Fruit fly (Drosophila melanogaster) whole organism, wandering third instar larva: Measurements from ENCODE around the gene Vha55.

ENCODE experiments used
- Abd-B ChIP-seq: fragments of >200 bp; optimal IDR thresholded peaks from 2 replicates; lab custom pipeline; 2017; ENCODE audit warnings: missing biosample characterization, missing genetic modification characterization
- CG32264 ChIP-seq: fragments of 200-800 bp; sonication (Bioruptor generic); optimal IDR thresholded peaks from 2 replicates; lab custom pipeline; 2016; ENCODE audit warnings: missing biosample characterization, missing genetic modification characterization
- CG9705 ChIP-seq: fragments of 200-800 bp; sonication (Bioruptor generic); optimal IDR thresholded peaks from 2 replicates; lab custom pipeline; 2018; ENCODE audit warnings: missing biosample characterization, mild to moderate bottlenecking, missing genetic modification characterization
- CrebA ChIP-seq: fragments of 200-800 bp; sonication (Bioruptor generic); optimal IDR thresholded peaks from 2 replicates; lab custom pipeline; 2016; ENCODE audit warnings: missing biosample characterization, mild to moderate bottlenecking, missing genetic modification characterization, borderline replicate concordance
- GATAd ChIP-seq: sonication (Bioruptor generic); optimal IDR thresholded peaks from 2 replicates; lab custom pipeline; 2016; ENCODE audit warnings: missing biosample characterization, missing genetic modification characterization
- Hnf4 ChIP-seq: fragments of 200-800 bp; sonication (Bioruptor generic); optimal IDR thresholded peaks from 2 replicates; lab custom pipeline; 2016; ENCODE audit warnings: missing biosample characterization, mild to moderate bottlenecking, missing genetic modification characterization
- Hr78 ChIP-seq: fragments of >200 bp; optimal IDR thresholded peaks from 2 replicates; lab custom pipeline; 2017; ENCODE audit warnings: missing biosample characterization, missing genetic modification characterization
- Hr83 ChIP-seq: fragments of 200-300 bp; sonication (Bioruptor generic); optimal IDR thresholded peaks from 2 replicates; lab custom pipeline; 2016; ENCODE audit warnings: missing biosample characterization, mild to moderate bottlenecking, missing genetic modification characterization, moderate library complexity; ENCODE audit not compliant: poor library complexity, severe bottlenecking
- Jra ChIP-seq: sonication (Bioruptor generic); optimal IDR thresholded peaks from 2 replicates; lab custom pipeline; 2016; ENCODE audit warnings: missing biosample characterization, missing genetic modification characterization
- N ChIP-seq: fragments of >200 bp; optimal IDR thresholded peaks from 2 replicates; lab custom pipeline; 2018; ENCODE audit warnings: missing biosample characterization, missing external identifiers, missing genetic modification characterization
- OdsH ChIP-seq: fragments of 200-800 bp; sonication (Bioruptor generic); optimal IDR thresholded peaks from 2 replicates; lab custom pipeline; 2016; ENCODE audit warnings: missing biosample characterization, mild to moderate bottlenecking, missing genetic modification characterization
- Rel ChIP-seq, 2 experiments: fragments of 200-800 bp; sonication (Bioruptor generic) in 1 of 2; optimal IDR thresholded peaks; 2 replicates in 1 of 2; 3 replicates in 1 of 2; lab custom pipeline; 2016 to 2019; ENCODE audit warnings: mild to moderate bottlenecking in 2 of 2, missing biosample characterization in 2 of 2, missing genetic modification characterization in 2 of 2, moderate library complexity in 1 of 2
- Sp1 ChIP-seq: fragments of 200-800 bp; sonication (Bioruptor generic); optimal IDR thresholded peaks from 3 replicates; lab custom pipeline; 2019; ENCODE audit warnings: missing biosample characterization, mild to moderate bottlenecking, missing genetic modification characterization, moderate library complexity
- br ChIP-seq: fragments of 200-800 bp; sonication (Bioruptor generic); optimal IDR thresholded peaks from 2 replicates; lab custom pipeline; 2016; ENCODE audit warnings: missing biosample characterization, missing genetic modification characterization
- brk ChIP-seq: fragments of 200-800 bp; sonication (Bioruptor generic); optimal IDR thresholded peaks from 2 replicates; lab custom pipeline; 2016; ENCODE audit warnings: missing biosample characterization, mild to moderate bottlenecking, missing genetic modification characterization
- dl ChIP-seq, 2 experiments: fragments of 175-275, 200-275 bp in 1 of 2; fragments of 200-275 bp in 1 of 2; sonication (Bioruptor generic); optimal IDR thresholded peaks; lab custom pipeline; 2018; ENCODE audit warnings: mild to moderate bottlenecking in 2 of 2, missing biosample characterization in 2 of 2, missing genetic modification characterization in 2 of 2, moderate library complexity in 2 of 2; ENCODE audit not compliant: partially characterized antibody in 2 of 2, insufficient read depth in 1 of 2
- dsf ChIP-seq: sonication (Bioruptor generic); optimal IDR thresholded peaks from 2 replicates; lab custom pipeline; 2016; ENCODE audit warnings: missing biosample characterization, missing genetic modification characterization, borderline replicate concordance
- ey ChIP-seq: fragments of 200-800 bp; sonication (Bioruptor generic); optimal IDR thresholded peaks from 2 replicates; lab custom pipeline; 2016; ENCODE audit warnings: missing biosample characterization, missing genetic modification characterization
- foxo ChIP-seq, 2 experiments: fragments of 200-800 bp; sonication (Bioruptor generic); optimal IDR thresholded peaks; 2 replicates in 1 of 2; 3 replicates in 1 of 2; lab custom pipeline; 2016 to 2017; ENCODE audit warnings: missing biosample characterization in 2 of 2, missing genetic modification characterization in 2 of 2
- h ChIP-seq: fragments of 200-800 bp; sonication (Bioruptor generic); optimal IDR thresholded peaks from 3 replicates; lab custom pipeline; 2016; ENCODE audit warnings: missing biosample characterization, mild to moderate bottlenecking, missing genetic modification characterization
- jim ChIP-seq: fragments of 175-275, 200-325 bp; sonication (Bioruptor generic); optimal IDR thresholded peaks from 2 replicates; lab custom pipeline; 2016; ENCODE audit warnings: missing biosample characterization, mild to moderate bottlenecking, missing genetic modification characterization
- lola ChIP-seq: fragments of >200 bp; optimal IDR thresholded peaks from 2 replicates; lab custom pipeline; 2017; ENCODE audit warnings: missing biosample characterization, missing genetic modification characterization
- pan ChIP-seq: fragments of >200 bp; optimal IDR thresholded peaks from 2 replicates; lab custom pipeline; 2017
- psq ChIP-seq: fragments of 200-800 bp; sonication (Bioruptor generic); optimal IDR thresholded peaks from 3 replicates; lab custom pipeline; 2017; ENCODE audit warnings: missing biosample characterization, mild to moderate bottlenecking, missing genetic modification characterization, moderate library complexity
- rgr ChIP-seq: fragments of 200-800 bp; sonication (Bioruptor generic); optimal IDR thresholded peaks from 3 replicates; lab custom pipeline; 2016; ENCODE audit warnings: missing biosample characterization, mild to moderate bottlenecking, missing genetic modification characterization
- sage ChIP-seq: fragments of 200-800 bp; sonication (Bioruptor generic); optimal IDR thresholded peaks from 2 replicates; lab custom pipeline; 2016; ENCODE audit warnings: missing biosample characterization, mild to moderate bottlenecking, missing genetic modification characterization
- sv ChIP-seq: fragments of 200-800 bp; sonication (Bioruptor generic); optimal IDR thresholded peaks from 3 replicates; lab custom pipeline; 2016; ENCODE audit warnings: missing biosample characterization, missing genetic modification characterization
- tai ChIP-seq: sonication (Bioruptor generic); optimal IDR thresholded peaks from 2 replicates; lab custom pipeline; 2016; ENCODE audit warnings: missing biosample characterization, missing genetic modification characterization
- usp ChIP-seq: fragments of >200 bp; optimal IDR thresholded peaks from 2 replicates; lab custom pipeline; 2017; ENCODE audit warnings: missing biosample characterization, missing genetic modification characterization
- woc ChIP-seq: sonication (Bioruptor generic); optimal IDR thresholded peaks from 2 replicates; lab custom pipeline; 2016; ENCODE audit warnings: missing biosample characterization, mild to moderate bottlenecking, missing genetic modification characterization

Gene Vha55

DNA sequence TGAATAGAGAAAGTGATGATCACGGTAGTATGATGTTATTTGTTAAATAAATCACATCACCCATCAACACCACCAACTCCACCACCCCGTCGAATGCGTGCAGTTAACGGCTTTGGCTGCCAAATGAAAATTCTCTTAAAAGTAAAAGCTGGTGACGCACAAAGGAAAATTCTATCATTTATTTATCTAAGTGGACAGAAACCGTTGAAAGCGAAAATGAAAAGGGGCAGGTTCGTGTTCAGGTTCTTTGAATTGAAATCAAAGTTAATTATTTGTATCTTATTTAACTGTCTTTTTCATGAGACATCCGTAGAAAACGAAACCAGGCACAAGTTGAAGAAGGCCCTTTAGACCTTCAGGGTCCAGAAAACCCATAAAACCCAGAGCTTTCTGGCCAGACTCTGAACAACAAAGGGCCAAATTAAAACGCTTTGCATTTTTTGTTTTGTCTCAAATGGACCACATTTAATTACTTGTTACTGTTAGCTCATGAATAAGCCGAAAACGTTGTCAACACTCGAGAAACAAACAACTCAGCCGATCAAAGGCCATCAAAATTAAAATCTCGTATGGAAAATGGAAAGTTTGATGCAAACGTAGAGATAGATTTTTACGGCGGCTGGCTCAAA is 38.7 kb upstream of the Vha55 start:
- TF ChIP-seq jim (GFP tag; lab: Kevin White, UChicago) (no peak), Sp1 (GFP tag; lab: Kevin White, UChicago) (no peak), tai (GFP tag; lab: Kevin White, UChicago) (no peak), Abd-B (GFP tag; lab: Kevin White, UChicago) (no peak)
- TF ChIP-seq, all 38 proteins: peak for 0

DNA sequence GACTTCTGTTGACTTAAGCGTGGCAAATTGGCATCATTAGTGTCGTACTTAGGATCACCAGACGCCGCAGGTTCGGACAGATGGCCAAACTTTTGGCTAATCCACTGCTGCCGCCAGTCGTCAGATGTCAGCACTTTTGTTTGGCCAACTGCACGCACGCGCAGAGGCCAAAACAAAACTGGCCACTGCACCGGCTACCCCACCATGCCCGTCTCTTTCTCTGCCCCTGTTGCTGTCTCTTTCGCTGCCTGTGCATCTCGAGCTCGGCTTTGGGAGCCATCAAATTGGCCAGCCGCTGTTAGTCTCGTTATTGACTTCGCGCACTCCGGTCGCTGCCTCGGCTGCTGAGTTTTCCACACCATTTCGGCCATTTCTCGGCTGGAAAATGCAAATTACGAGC is 34.9 kb upstream of the Vha55 start, which contains the start of gene CG14395:
Gene CG14395 (plus strand): TSS at position 301 of the 400 bp plus-strand sequence.
- no peak for TF ChIP-seq br (GFP tag; lab: Kevin White, UChicago)
- no peak for TF ChIP-seq CrebA (GFP tag; lab: Kevin White, UChicago)
- no peak for TF ChIP-seq Hr83 (GFP tag; lab: Kevin White, UChicago)
- TF ChIP-seq Rel (GFP tag; optimal IDR thresholded peaks at IDR 0.05; lab: Kevin White, UChicago), result no peak
- no peak for TF ChIP-seq Rel (tag; optimal IDR thresholded peaks at IDR 0.05; lab: Kevin White, UChicago)
- no peak for TF ChIP-seq CG9705 (GFP tag; lab: Kevin White, UChicago)
- no peak for TF ChIP-seq Hr78
- TF ChIP-seq Jra (GFP tag; lab: Kevin White, UChicago), result no peak
- TF ChIP-seq dsf, result no peak
- TF ChIP-seq woc (GFP tag; lab: Kevin White, UChicago), result no peak
- TF ChIP-seq dl (GFP tag; optimal IDR thresholded peaks at IDR 0.05; lab: Kevin White, UChicago; ENCODE audit: insufficient read depth in 1 of 2, partially characterized antibody in 2 of 2), result no peak
- no peak for TF ChIP-seq lola (GFP tag; lab: Kevin White, UChicago)
- TF ChIP-seq h (GFP tag; lab: Kevin White, UChicago), result no peak
- TF ChIP-seq sage (GFP tag; lab: Kevin White, UChicago), result no peak
- no peak for TF ChIP-seq psq
- TF ChIP-seq sv (GFP tag; lab: Kevin White, UChicago), result no peak
- no peak for TF ChIP-seq Hnf4 (GFP tag; lab: Kevin White, UChicago)
- no peak for TF ChIP-seq Abd-B (GFP tag; lab: Kevin White, UChicago)
- no peak for TF ChIP-seq tai (GFP tag; lab: Kevin White, UChicago)
- no peak for TF ChIP-seq pan (lab: Kevin White, UChicago)
- no peak for TF ChIP-seq ey

DNA sequence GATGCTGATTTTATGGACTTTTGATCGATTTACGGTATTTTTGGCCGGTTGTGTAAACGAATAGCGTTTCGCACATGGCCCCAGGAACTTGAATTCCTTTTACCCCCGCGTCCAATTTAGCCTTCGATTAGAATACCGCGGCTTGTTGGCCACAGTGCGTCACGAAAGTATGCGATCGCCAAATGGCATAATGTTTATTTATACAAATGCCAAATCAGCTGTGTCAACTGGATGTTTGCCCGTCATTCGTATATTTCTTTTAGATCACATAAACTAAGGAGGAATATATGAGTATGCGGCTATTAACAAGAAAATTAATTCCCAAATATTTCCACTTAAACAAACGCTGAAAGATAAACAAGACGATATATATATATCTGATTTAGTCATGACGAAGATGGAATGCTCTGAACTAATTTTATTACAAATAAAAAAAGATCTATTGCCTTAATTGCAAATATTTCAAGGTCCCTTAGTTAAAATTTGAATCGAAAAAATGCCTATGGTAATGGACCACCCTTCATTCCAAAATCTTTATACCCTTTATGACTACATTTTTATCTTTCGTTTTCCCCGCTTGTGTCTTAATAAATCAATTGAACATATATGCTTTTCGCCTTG is 29.4 kb upstream of the Vha55 start:
- TF ChIP-seq OdsH (GFP tag; lab: Kevin White, UChicago) (peak; percentile 4), foxo (GFP tag; optimal IDR thresholded peaks at IDR 0.05; lab: Kevin White, UChicago) (no peak)
- TF ChIP-seq, all 38 proteins: peak for 1

- TF ChIP-seq h (GFP tag; lab: Kevin White, UChicago) (no peak), brk (no peak), ey (no peak), jim (GFP tag; lab: Kevin White, UChicago) (no peak), rgr (GFP tag; lab: Kevin White, UChicago) (no peak), psq (no peak), Hr83 (GFP tag; lab: Kevin White, UChicago) (no peak), CG32264 (GFP tag; lab: Kevin White, UChicago) (no peak), Hnf4 (GFP tag; lab: Kevin White, UChicago) (no peak), dsf (no peak), sv (GFP tag; lab: Kevin White, UChicago) (no peak), N (GFP tag; lab: Kevin White, UChicago) (no peak), dl (GFP tag; optimal IDR thresholded peaks at IDR 0.05; lab: Kevin White, UChicago; ENCODE audit: insufficient read depth in 1 of 2, partially characterized antibody in 2 of 2) (no peak), usp (no peak), tai (GFP tag; lab: Kevin White, UChicago) (no peak), GATAd (GFP tag; lab: Kevin White, UChicago) (no peak)
Observed at dm6 chr3R:12654253-12654623, 26.6 kb upstream of the Vha55 start, which contains the start of gene CG6225. Gene CG6225 (plus strand): TSS chr3R:12654577.
